Worm (Caenorhabditis elegans): ENCODE measurements around the gene F43C11.8.

The F43C11.8 gene

ce11 chrII:2353012-2353411 is 20.7 kb downstream of the F43C11.8 start, which contains the start of gene F43C11.3:
TSS of gene F43C11.3 (plus strand) at chrII:2353312.
- no peak for TF ChIP-seq nhr-237 (tag; optimal IDR thresholded peaks at IDR 0.05)
- TF ChIP-seq nhr-28 (tag; optimal IDR thresholded peaks at IDR 0.05) = peak; percentile 43
- no peak for TF ChIP-seq ctbp-1 (GFP tag; IDR thresholded peaks at IDR 0.05)
- no peak for TF ChIP-seq set-16 (GFP tag; IDR thresholded peaks at IDR 0.05)
- no peak for TF ChIP-seq spr-3 (GFP tag; optimal IDR thresholded peaks at IDR 0.05)

DNA sequence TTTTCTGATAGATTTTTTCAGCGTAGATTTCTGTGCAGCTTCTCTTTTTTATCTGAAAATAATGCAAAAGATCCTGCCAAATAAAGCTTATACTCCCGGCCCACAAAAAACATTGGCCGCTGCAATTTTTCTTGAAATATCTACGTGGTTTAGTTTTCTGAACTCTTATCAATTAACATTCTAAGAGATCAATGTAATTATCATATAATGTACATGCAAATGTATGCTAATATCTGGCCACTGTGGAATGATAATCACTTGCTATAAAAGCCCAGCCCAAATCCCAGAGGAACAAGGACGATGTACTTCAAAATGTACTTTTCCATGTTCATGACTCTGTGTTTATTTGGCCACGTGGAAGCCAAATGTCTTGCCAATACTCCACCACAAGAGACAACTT is 22.2 kb downstream of the F43C11.8 start, which contains the start of gene F43C11.2:
Gene F43C11.2 (plus strand): TSS at position 301 of the 400 bp plus-strand sequence.
- TF ChIP-seq nhr-48 (tag; optimal IDR thresholded peaks at IDR 0.05) (no peak), nhr-102 (tag; optimal IDR thresholded peaks at IDR 0.05) (no peak), pha-4 (GFP tag; IDR thresholded peaks at IDR 0.05) (no peak), pha-4 (tag; optimal IDR thresholded peaks at IDR 0.05) (no peak), Y48G9A.11 (GFP tag; IDR thresholded peaks at IDR 0.05) (no peak), ztf-7 (tag; optimal IDR thresholded peaks at IDR 0.05) (no peak), fos-1 (tag; optimal IDR thresholded peaks at IDR 0.05) (no peak), T26A8.4 (GFP tag; IDR thresholded peaks at IDR 0.05) (no peak), ceh-32 (tag; optimal IDR thresholded peaks at IDR 0.05; ENCODE audit: poor library complexity) (no peak), nhr-42 (GFP tag; IDR thresholded peaks at IDR 0.05) (no peak), nhr-41 (GFP tag; IDR thresholded peaks at IDR 0.05) (no peak), daf-19 (GFP tag; conservative IDR thresholded peaks at IDR 0.05) (no peak)

DNA sequence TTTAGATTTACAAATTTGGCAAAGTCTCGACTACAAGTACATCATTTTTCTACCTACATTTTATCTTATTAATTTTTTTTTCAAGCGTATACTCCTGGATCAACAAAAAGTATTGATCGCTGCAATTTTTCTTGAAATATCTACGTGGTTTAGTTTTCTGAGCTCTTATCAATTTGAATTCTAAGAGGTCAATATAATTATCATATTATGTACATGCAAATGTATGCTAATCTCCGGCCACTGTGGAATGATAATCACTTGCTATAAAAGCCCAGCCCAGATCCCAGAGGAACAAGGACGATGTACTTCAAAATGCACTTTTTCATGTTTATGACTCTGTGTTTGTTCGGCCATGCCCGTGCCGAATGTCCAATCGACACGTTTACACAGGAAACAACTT is 24.5 kb downstream of the F43C11.8 start, which contains the start of gene F43C11.1:
Gene F43C11.1 (plus strand): TSS at position 301 of the 400 bp plus-strand sequence.
- TF ChIP-seq nhr-76 (tag; optimal IDR thresholded peaks at IDR 0.05) (no peak), unc-39 (tag; optimal IDR thresholded peaks at IDR 0.05) (no peak), zip-2 (tag; optimal IDR thresholded peaks at IDR 0.05) (no peak), duxl-1 (tag; optimal IDR thresholded peaks at IDR 0.05; ENCODE audit: poor library complexity) (no peak), skn-1 (tag; optimal IDR thresholded peaks at IDR 0.05) (no peak)

DNA sequence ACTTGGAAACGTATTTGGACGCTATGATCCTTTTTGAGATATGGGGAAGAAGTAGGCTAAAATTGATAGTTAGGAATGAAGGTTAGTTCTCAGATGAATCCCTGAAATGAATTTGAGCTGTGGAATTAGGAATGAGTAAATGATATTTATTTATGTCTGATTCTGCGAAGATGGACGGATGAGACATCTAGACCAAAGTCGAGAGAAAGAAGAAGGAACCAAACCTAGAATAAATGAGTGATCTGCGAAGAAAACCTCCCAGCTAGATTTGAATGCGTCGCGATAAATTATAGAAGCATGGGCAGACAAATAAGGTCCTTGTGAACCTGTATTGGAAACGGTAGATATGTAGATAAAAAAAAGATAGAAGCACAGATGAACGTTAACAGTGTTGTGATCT is 27.6 kb downstream of the F43C11.8 start, which contains the start of gene F43C11.16:
Gene F43C11.16 (minus strand): TSS at position 101 of the 400 bp plus-strand sequence.
- TF ChIP-seq lin-38 (GFP tag; IDR thresholded peaks at IDR 0.05) (no peak), aly-2 (tag; optimal IDR thresholded peaks at IDR 0.05) (no peak), skn-1 (tag; optimal IDR thresholded peaks at IDR 0.05) (no peak), mep-1 (tag; optimal IDR thresholded peaks at IDR 0.05) (no peak), Y48G9A.11 (GFP tag; IDR thresholded peaks at IDR 0.05) (no peak), duxl-1 (tag; optimal IDR thresholded peaks at IDR 0.05; ENCODE audit: poor library complexity) (no peak), tag-97 (GFP tag; IDR thresholded peaks at IDR 0.05) (no peak), lin-29 (GFP tag; IDR thresholded peaks at IDR 0.05) (no peak), R02D3.7 (tag; optimal IDR thresholded peaks at IDR 0.05) (no peak), nhr-10 (tag; optimal IDR thresholded peaks at IDR 0.05) (no peak), zfp-3 (GFP tag; conservative IDR thresholded peaks at IDR 0.05) (no peak), jun-1 (tag; optimal IDR thresholded peaks at IDR 0.05) (no peak), lsy-2 (tag; optimal IDR thresholded peaks at IDR 0.05) (no peak), daf-8 (GFP tag; IDR thresholded peaks at IDR 0.05) (no peak), nhr-42 (GFP tag; IDR thresholded peaks at IDR 0.05) (no peak), nhr-41 (GFP tag; IDR thresholded peaks at IDR 0.05) (no peak), nhr-48 (tag; optimal IDR thresholded peaks at IDR 0.05) (no peak)

DNA sequence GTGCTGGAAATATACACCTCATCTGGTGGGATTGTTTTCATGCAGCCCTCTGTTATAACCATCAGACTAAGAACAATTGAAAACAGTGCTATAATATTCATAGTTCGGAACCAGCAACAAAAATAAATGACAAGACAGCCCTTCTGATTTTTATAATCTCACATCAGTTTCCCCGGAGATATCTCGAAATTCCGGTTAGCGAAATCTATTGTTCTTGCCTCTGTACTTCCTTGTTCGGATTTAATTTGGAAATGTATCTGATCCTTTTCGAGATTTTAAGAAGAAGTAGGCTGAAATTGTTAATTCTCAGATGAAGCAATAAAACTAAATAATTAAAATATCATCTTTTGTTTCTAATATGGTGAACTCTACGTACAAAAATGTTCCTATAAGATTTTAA is 31.4 kb downstream of the F43C11.8 start, which contains the start of gene F43C11.11:
Gene F43C11.11 (minus strand): TSS at position 101 of the 400 bp plus-strand sequence.
- no peak for TF ChIP-seq mdt-29 (GFP tag; IDR thresholded peaks at IDR 0.05)
- no peak for TF ChIP-seq unc-39 (tag; optimal IDR thresholded peaks at IDR 0.05)

Data from whole organism, L4 larva.